Fruit fly (Drosophila melanogaster) whole organism, prepupa: ENCODE measurements around the gene CG7573.

ENCODE experiments used
- CG10631 ChIP-seq: fragments of 200-800 bp; sonication (Bioruptor generic); optimal IDR thresholded peaks from 2 replicates; lab custom pipeline; 2016; ENCODE audit warnings: missing biosample characterization, missing genetic modification characterization
- CG10669 ChIP-seq: fragments of 200-800 bp; sonication (Bioruptor generic); optimal IDR thresholded peaks from 3 replicates; lab custom pipeline; 2018; ENCODE audit warnings: missing biosample characterization, mild to moderate bottlenecking, missing genetic modification characterization, moderate library complexity
- CG11294 ChIP-seq: fragments of 200-800 bp; sonication (Bioruptor generic); IDR thresholded peaks from 2 replicates; pipeline ENCODE4 v1.3.6; 2022; ENCODE audit warnings: missing biosample characterization, missing genetic modification characterization
- CG11762 ChIP-seq: fragments of 200-800 bp; sonication (Bioruptor generic); optimal IDR thresholded peaks from 3 replicates; lab custom pipeline; 2016; ENCODE audit warnings: missing biosample characterization, missing genetic modification characterization; ENCODE audit not compliant: insufficient read depth
- CG15336 ChIP-seq: fragments of 200-800 bp; sonication (Bioruptor generic); IDR thresholded peaks from 2 replicates; pipeline ENCODE4 v1.3.6; 2022; ENCODE audit warnings: missing biosample characterization, missing genetic modification characterization
- CG1621 ChIP-seq: fragments of 200-800 bp; sonication (Bioruptor generic); optimal IDR thresholded peaks from 3 replicates; lab custom pipeline; 2018; ENCODE audit warnings: missing biosample characterization, mild to moderate bottlenecking, missing genetic modification characterization
- CG16779 ChIP-seq: fragments of 200-800 bp; sonication (Bioruptor generic); optimal IDR thresholded peaks from 3 replicates; lab custom pipeline; 2017; ENCODE audit warnings: missing biosample characterization, mild to moderate bottlenecking, missing genetic modification characterization
- CG3032 ChIP-seq: fragments of 200-800 bp; optimal IDR thresholded peaks from 2 replicates; lab custom pipeline; 2019; ENCODE audit warnings: missing biosample characterization, mild to moderate bottlenecking, missing genetic modification characterization, moderate library complexity
- CG31627 ChIP-seq: fragments of 200-800 bp; sonication (Bioruptor generic); optimal IDR thresholded peaks from 3 replicates; lab custom pipeline; 2016; ENCODE audit warnings: missing biosample characterization, missing genetic modification characterization
- CG32006 ChIP-seq: fragments of 200-800 bp; sonication (Bioruptor generic); optimal IDR thresholded peaks from 3 replicates; lab custom pipeline; 2017; ENCODE audit warnings: missing biosample characterization, mild to moderate bottlenecking, missing genetic modification characterization
- CG3919 ChIP-seq: fragments of 200-800 bp; sonication (Bioruptor generic); optimal IDR thresholded peaks from 3 replicates; lab custom pipeline; 2016; ENCODE audit warnings: missing biosample characterization, missing genetic modification characterization
- CG6163 ChIP-seq: fragments of 200-800 bp; sonication (Bioruptor generic); IDR thresholded peaks from 3 replicates; pipeline ENCODE4 v1.3.6; 2022; ENCODE audit warnings: missing biosample characterization, missing genetic modification characterization
- CG6276 ChIP-seq: fragments of 200-800 bp; sonication (Bioruptor generic); optimal IDR thresholded peaks from 2 replicates; lab custom pipeline; 2017; ENCODE audit warnings: missing biosample characterization, mild to moderate bottlenecking, missing genetic modification characterization
- CG6792 ChIP-seq: fragments of 200-800 bp; sonication (Bioruptor generic); optimal IDR thresholded peaks from 3 replicates; lab custom pipeline; 2016; ENCODE audit warnings: missing biosample characterization, missing genetic modification characterization
- CG6808 ChIP-seq: fragments of 200-800 bp; sonication (Bioruptor generic); optimal IDR thresholded peaks from 3 replicates; lab custom pipeline; 2017; ENCODE audit warnings: missing biosample characterization, missing genetic modification characterization, mild to moderate bottlenecking, moderate library complexity, missing genetic modification reagents
- CG6854 ChIP-seq: fragments of 200-800 bp; sonication (Bioruptor generic); optimal IDR thresholded peaks from 2 replicates; lab custom pipeline; 2017; ENCODE audit warnings: missing biosample characterization, mild to moderate bottlenecking, missing genetic modification characterization
- CG8632 ChIP-seq: fragments of 200-800 bp; sonication (Bioruptor generic); optimal IDR thresholded peaks from 3 replicates; lab custom pipeline; 2016; ENCODE audit warnings: missing biosample characterization, missing genetic modification characterization
- Eip75B ChIP-seq: fragments of 200-800 bp; sonication (Bioruptor generic); optimal IDR thresholded peaks from 3 replicates; lab custom pipeline; 2016; ENCODE audit warnings: missing biosample characterization, missing genetic modification characterization
- Eip78C ChIP-seq: fragments of 200-800 bp; sonication (Bioruptor generic); peaks from one replicate; lab custom pipeline; 2016; ENCODE audit warnings: missing biosample characterization, missing genetic modification characterization
- Eip93F ChIP-seq: fragments of 200-800 bp; sonication (Bioruptor generic); optimal IDR thresholded peaks from 2 replicates; lab custom pipeline; 2016; ENCODE audit warnings: missing biosample characterization, mild to moderate bottlenecking, missing genetic modification characterization
- Ets21C ChIP-seq: fragments of 200-800 bp; sonication (Bioruptor generic); optimal IDR thresholded peaks from 3 replicates; lab custom pipeline; 2016; ENCODE audit warnings: missing biosample characterization, missing genetic modification characterization
- Ets96B ChIP-seq: fragments of 200-800 bp; optimal IDR thresholded peaks from 2 replicates; lab custom pipeline; 2019; ENCODE audit warnings: missing biosample characterization, mild to moderate bottlenecking, missing genetic modification characterization, moderate library complexity
- Gug ChIP-seq: fragments of 200-800 bp; sonication (Bioruptor generic); IDR thresholded peaks from 2 replicates; pipeline ENCODE4 v1.3.6; 2022; ENCODE audit warnings: missing biosample characterization, missing genetic modification characterization
- Hr38 ChIP-seq: sonication (Bioruptor generic); optimal IDR thresholded peaks from 2 replicates; lab custom pipeline; 2016; ENCODE audit warnings: missing biosample characterization, missing genetic modification characterization
- Hr39 ChIP-seq: fragments of 200-800 bp; sonication (Bioruptor generic); optimal IDR thresholded peaks from 2 replicates; lab custom pipeline; 2016; ENCODE audit warnings: missing biosample characterization, missing genetic modification characterization
- Lpt ChIP-seq: fragments of 200-800 bp; sonication (Bioruptor generic); optimal IDR thresholded peaks from 3 replicates; lab custom pipeline; 2016; ENCODE audit warnings: missing biosample characterization, missing genetic modification characterization
- Met ChIP-seq: fragments of 200-800 bp; sonication (Bioruptor generic); optimal IDR thresholded peaks from 3 replicates; lab custom pipeline; 2016; ENCODE audit warnings: missing biosample characterization, missing genetic modification characterization
- OdsH ChIP-seq: fragments of 200-800 bp; sonication (Bioruptor generic); optimal IDR thresholded peaks from 3 replicates; lab custom pipeline; 2016; ENCODE audit warnings: missing biosample characterization, missing genetic modification characterization
- Smox ChIP-seq: fragments of 200-800 bp; sonication (Bioruptor generic); optimal IDR thresholded peaks from 3 replicates; lab custom pipeline; 2016; ENCODE audit warnings: missing biosample characterization, missing genetic modification characterization
- acj6 ChIP-seq: fragments of 200-800 bp; sonication (Bioruptor generic); optimal IDR thresholded peaks from 3 replicates; lab custom pipeline; 2016; ENCODE audit warnings: missing biosample characterization, missing genetic modification characterization
- cyc ChIP-seq: fragments of 200-800 bp; sonication (Bioruptor generic); optimal IDR thresholded peaks from 3 replicates; lab custom pipeline; 2016; ENCODE audit warnings: missing biosample characterization, missing genetic modification characterization
- esn ChIP-seq: fragments of 200-800 bp; sonication (Bioruptor generic); optimal IDR thresholded peaks from 2 replicates; lab custom pipeline; 2016; ENCODE audit warnings: missing biosample characterization, mild to moderate bottlenecking, missing genetic modification characterization, moderate library complexity
- fd85E ChIP-seq: fragments of 200-800 bp; sonication (Bioruptor generic); optimal IDR thresholded peaks from 3 replicates; lab custom pipeline; 2016; ENCODE audit warnings: missing biosample characterization, missing genetic modification characterization
- fkh ChIP-seq: fragments of 200-800 bp; sonication (Bioruptor generic); optimal IDR thresholded peaks from 3 replicates; lab custom pipeline; 2017; ENCODE audit warnings: missing biosample characterization, mild to moderate bottlenecking, missing genetic modification characterization, moderate library complexity
- net ChIP-seq: fragments of 200-800 bp; sonication (Bioruptor generic); optimal IDR thresholded peaks from 3 replicates; lab custom pipeline; 2016; ENCODE audit warnings: missing biosample characterization, missing genetic modification characterization
- pdm3 ChIP-seq: fragments of 200-800 bp; sonication (Bioruptor generic); optimal IDR thresholded peaks from 3 replicates; lab custom pipeline; 2016; ENCODE audit warnings: missing biosample characterization, missing genetic modification characterization
- salr ChIP-seq, 2 experiments: fragments of 200-800 bp; sonication (Bioruptor generic); optimal IDR thresholded peaks; 3 replicates each; lab custom pipeline; 2016 to 2018; ENCODE audit warnings: missing biosample characterization in 2 of 2, missing genetic modification characterization in 2 of 2, mild to moderate bottlenecking in 1 of 2
- spab ChIP-seq: fragments of 200-800 bp; sonication (Bioruptor generic); optimal IDR thresholded peaks from 2 replicates; lab custom pipeline; 2017; ENCODE audit warnings: missing biosample characterization, mild to moderate bottlenecking, missing genetic modification characterization, missing genetic modification reagents
- ss ChIP-seq, 2 experiments: fragments of 200-800 bp; sonication (Bioruptor generic); optimal IDR thresholded peaks; 2 replicates in 1 of 2; 3 replicates in 1 of 2; lab custom pipeline; 2017 to 2018; ENCODE audit warnings: mild to moderate bottlenecking in 2 of 2, missing biosample characterization in 2 of 2, missing genetic modification characterization in 2 of 2, moderate library complexity in 1 of 2
- svp ChIP-seq: fragments of 200-800 bp; sonication (Bioruptor generic); peaks from one replicate; lab custom pipeline; 2016; ENCODE audit warnings: missing biosample characterization, missing genetic modification characterization
- topi ChIP-seq: fragments of 200-800 bp; sonication (Bioruptor generic); optimal IDR thresholded peaks from 3 replicates; lab custom pipeline; 2016; ENCODE audit warnings: missing biosample characterization, missing genetic modification characterization
- vri ChIP-seq: fragments of 200-800 bp; sonication (Bioruptor generic); optimal IDR thresholded peaks from 3 replicates; lab custom pipeline; 2016; ENCODE audit warnings: missing biosample characterization, mild to moderate bottlenecking, missing genetic modification characterization

The CG7573 gene

dm6 chr3L:11310728-11311127 lies 819 bp upstream of the CG7573 start (continued):
- TF ChIP-seq CG10631 (GFP tag; lab: Kevin White, UChicago) (no peak), CG16779 (no peak), Eip93F (GFP tag; lab: Kevin White, UChicago) (no peak), pdm3 (GFP tag; lab: Kevin White, UChicago) (no peak), CG6854 (GFP tag; lab: Kevin White, UChicago) (no peak), CG8632 (GFP tag; lab: Kevin White, UChicago) (no peak), Lpt (GFP tag; lab: Kevin White, UChicago) (no peak), cyc (GFP tag; lab: Kevin White, UChicago) (no peak), acj6 (GFP tag; lab: Kevin White, UChicago) (no peak), fkh (GFP tag; lab: Kevin White, UChicago) (no peak), net (GFP tag; lab: Kevin White, UChicago) (no peak), CG32006 (peak; percentile 29), svp (no peak), CG1621 (no peak), CG6276 (GFP tag; lab: Kevin White, UChicago) (no peak), salr (GFP tag; optimal IDR thresholded peaks at IDR 0.05; lab: Kevin White, UChicago) (no peak), Gug (GFP tag; lab: Robert Waterston, UW) (no peak)

- TF ChIP-seq CG16779 (no peak), ss (GFP tag; optimal IDR thresholded peaks at IDR 0.05; lab: Kevin White, UChicago) (no peak), CG32006 (no peak), CG15336 (no peak), vri (GFP tag; lab: Kevin White, UChicago) (no peak), Eip93F (GFP tag; lab: Kevin White, UChicago) (no peak), CG11294 (GFP tag; lab: Robert Waterston, UW) (no peak), Hr38 (GFP tag; lab: Kevin White, UChicago) (no peak), spab (GFP tag; lab: Kevin White, UChicago) (no peak), salr (GFP tag; optimal IDR thresholded peaks at IDR 0.05; lab: Kevin White, UChicago) (no peak), CG6792 (GFP tag; lab: Kevin White, UChicago) (no peak), CG31627 (no peak), Met (GFP tag; lab: Kevin White, UChicago) (no peak)
- TF ChIP-seq, all 60 proteins: peak for 0
Measured at dm6 chr3L:11312698-11313097, 1.2 kb downstream of the CG7573 start.

DNA sequence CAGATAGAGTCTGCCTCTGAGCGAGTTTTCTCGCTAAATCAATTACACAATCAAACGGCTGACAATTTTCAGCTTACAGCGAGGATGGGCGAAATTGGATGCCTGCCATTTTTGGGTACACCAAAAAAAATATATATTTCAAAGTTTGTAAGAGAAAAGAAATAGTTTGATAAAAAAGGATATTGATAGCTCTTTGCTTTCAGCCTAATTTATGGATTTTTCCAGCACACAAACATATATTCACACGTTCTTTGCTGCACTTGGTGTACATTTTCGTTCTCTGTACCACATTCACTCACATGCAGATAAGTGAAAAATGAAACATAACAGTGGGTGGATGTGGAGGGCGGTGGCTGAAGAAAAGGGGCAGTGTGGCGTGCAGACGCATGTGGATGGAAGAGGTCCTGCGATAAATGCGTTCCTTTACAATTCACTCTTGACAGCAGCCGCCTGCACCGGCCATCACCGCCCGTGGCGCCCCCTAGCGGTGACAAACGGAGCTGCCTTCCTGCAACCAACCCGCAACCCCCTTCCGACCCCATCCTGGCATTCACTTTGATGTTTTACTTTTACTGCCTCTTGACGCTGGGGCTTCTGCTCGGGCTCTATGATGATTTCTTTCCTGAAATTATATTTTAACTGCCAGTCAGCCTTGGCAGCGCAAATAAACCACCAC lies 3.5 kb downstream of the CG7573 start:
- TF ChIP-seq Ets96B (tag; lab: Kevin White, UChicago) (peak; percentile 28), CG6276 (GFP tag; lab: Kevin White, UChicago) (no peak), Hr39 (GFP tag; lab: Kevin White, UChicago) (peak; percentile 30), fd85E (GFP tag; lab: Kevin White, UChicago) (no peak), CG32006 (peak; percentile 16), CG10631 (GFP tag; lab: Kevin White, UChicago) (no peak), svp (peak; percentile 50), Eip78C (GFP tag; lab: Kevin White, UChicago) (peak; percentile 74), CG6808 (peak; percentile 5), CG3919 (GFP tag; lab: Kevin White, UChicago) (peak; percentile 12), CG31627 (peak; percentile 20), acj6 (GFP tag; lab: Kevin White, UChicago) (no peak), CG3032 (tag; lab: Kevin White, UChicago) (no peak), Met (GFP tag; lab: Kevin White, UChicago) (peak; percentile 22), Gug (GFP tag; lab: Robert Waterston, UW) (0 out of 2 replicates have a peak, but pooled peaks have one; percentile 17), CG11762 (GFP tag; lab: Kevin White, UChicago) (no peak), CG8632 (GFP tag; lab: Kevin White, UChicago) (no peak), Smox (GFP tag; lab: Kevin White, UChicago) (peak; percentile 9), CG6163 (GFP tag; lab: Robert Waterston, UW) (peak; percentile 58; the same call in 1 of the 3 replicates), Eip75B (GFP tag; lab: Kevin White, UChicago) (peak; percentile 14), CG15336 (peak; percentile 27; the same call in 1 of the 2 replicates), esn (GFP tag; lab: Kevin White, UChicago) (peak; percentile 9), cyc (GFP tag; lab: Kevin White, UChicago) (peak; percentile 12), Ets21C (no peak), CG10669 (GFP tag; lab: Kevin White, UChicago) (no peak), topi (GFP tag; lab: Kevin White, UChicago) (peak; percentile 3), OdsH (peak; percentile 10)
